Worm (Caenorhabditis elegans): ENCODE measurements around the gene H17B01.2.

DNA sequence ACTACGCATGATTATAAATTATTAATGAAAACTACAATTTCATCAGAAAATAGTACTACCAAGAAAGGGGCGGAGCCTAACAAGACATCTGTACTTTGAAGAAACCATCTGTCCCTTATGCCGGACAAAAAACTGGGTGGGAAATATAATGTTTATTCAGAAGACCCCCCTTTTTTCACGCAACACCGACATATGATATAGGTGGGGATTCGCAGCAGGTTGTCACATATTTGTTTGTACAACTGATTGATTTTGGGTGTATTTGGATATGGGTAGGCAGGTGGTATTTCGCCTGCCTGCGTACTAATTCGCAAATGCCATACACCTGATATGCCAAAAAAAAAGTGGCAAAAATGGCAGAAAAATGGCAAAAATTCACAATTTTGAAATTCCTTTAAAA is 46.7 kb upstream of the H17B01.2 start, which contains the start of gene Y51H7C.10:
- TF ChIP-seq F57C9.4 (tag; optimal IDR thresholded peaks at IDR 0.05) (no peak), ama-1 (optimal IDR thresholded peaks at IDR 0.05) (no peak), ama-1 (GFP tag; optimal IDR thresholded peaks at IDR 0.05) (no peak)
